Worm (Caenorhabditis elegans): ENCODE results near the gene T10D4.7.

DNA sequence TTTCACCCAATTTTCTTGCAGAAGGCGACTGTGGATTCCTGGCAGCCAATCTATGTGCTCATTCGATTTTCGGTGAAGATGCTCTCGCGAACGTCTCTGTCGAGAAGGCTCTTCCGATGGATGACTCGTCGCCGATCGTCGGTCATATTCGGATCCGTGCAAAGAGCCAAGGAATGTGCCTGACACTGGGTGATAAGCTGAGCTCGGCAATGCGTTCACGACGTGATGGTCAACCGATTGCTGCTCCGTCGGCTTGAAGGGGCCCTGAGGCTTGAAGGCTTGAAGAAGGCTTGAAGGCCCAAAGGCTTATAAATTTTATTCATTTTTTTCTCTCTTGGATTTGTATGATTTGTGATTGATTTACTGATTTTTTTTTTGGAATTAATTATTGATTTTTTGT, 30.4 kb upstream of the T10D4.7 start:
- TF ChIP-seq lin-13 (tag; optimal IDR thresholded peaks at IDR 0.05): no peak
- TF ChIP-seq sptf-1 (tag; optimal IDR thresholded peaks at IDR 0.05): no peak
- no peak for TF ChIP-seq mep-1 (tag; optimal IDR thresholded peaks at IDR 0.05)
- TF ChIP-seq tbx-8 (GFP tag; optimal IDR thresholded peaks at IDR 0.05): no peak
- TF ChIP-seq ces-1 (GFP tag; optimal IDR thresholded peaks at IDR 0.05): no peak
- no peak for TF ChIP-seq unc-39 (tag; optimal IDR thresholded peaks at IDR 0.05)
- TF ChIP-seq nhr-28 (tag; optimal IDR thresholded peaks at IDR 0.05): no peak
- no peak for TF ChIP-seq snpc-4 (tag; optimal IDR thresholded peaks at IDR 0.05)
- TF ChIP-seq ceh-43 (GFP tag; optimal IDR thresholded peaks at IDR 0.05): no peak
- TF ChIP-seq nhr-12 (tag; optimal IDR thresholded peaks at IDR 0.05): no peak
- TF ChIP-seq unc-62 (GFP tag; optimal IDR thresholded peaks at IDR 0.05): no peak

All from whole organism, mixed stage, embryonic.